Worm (Caenorhabditis elegans) whole organism, L4/young adult: ENCODE measurements around the gene dgk-3.

Source experiments
- W03F9.2 ChIP-seq: fragments of 150-350 bp; optimal IDR thresholded peaks from 2 replicates; lab custom pipeline; 2014; ENCODE audit warnings: missing biosample characterization, missing genetic modification characterization
- dao-5 ChIP-seq: sonication (generic microtip); optimal IDR thresholded peaks from 2 replicates; lab custom pipeline; 2016; ENCODE audit warnings: missing genotype, missing genetic modification characterization, moderate library complexity, missing compliant biosample characterization
- him-1 ChIP-seq: sonication (generic microtip); optimal IDR thresholded peaks from 2 replicates; lab custom pipeline; 2016; ENCODE audit warnings: missing genotype, missing genetic modification reagents, missing genetic modification characterization, missing compliant biosample characterization

DNA sequence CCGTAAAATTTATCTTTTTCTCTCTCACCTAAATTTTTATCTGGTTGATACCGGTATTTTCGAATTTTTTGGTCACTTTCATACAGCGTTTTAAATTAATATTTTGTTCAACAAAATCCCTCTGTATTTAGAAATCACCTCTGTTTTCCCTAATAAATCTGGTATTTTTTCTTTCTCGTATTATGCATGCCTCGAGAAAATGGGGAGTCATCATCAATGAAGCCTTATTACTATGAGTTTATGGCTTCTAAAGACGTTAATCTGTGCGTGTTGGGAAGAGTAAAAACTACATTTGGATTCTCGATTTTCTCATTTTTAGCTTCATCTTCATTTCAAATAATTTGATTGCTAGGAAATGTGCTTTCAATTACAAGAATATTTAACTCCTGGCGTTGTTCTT, 22.9 kb downstream of the dgk-3 start, which contains the start of gene ZC84.7:
- TF ChIP-seq him-1, result no peak
- no peak for TF ChIP-seq W03F9.2
- TF ChIP-seq dao-5 (tag; lab: Kevin White, UChicago), result no peak
